Fruit fly (Drosophila melanogaster) whole organism, prepupa: ENCODE data around the gene CG5958.

ENCODE experiments used
- Blimp-1 ChIP-seq: fragments of 200-800 bp; sonication (Bioruptor generic); optimal IDR thresholded peaks from 3 replicates; lab custom pipeline; 2017; ENCODE audit warnings: missing biosample characterization, missing genetic modification characterization, mild to moderate bottlenecking, moderate library complexity, missing genetic modification reagents
- CG11294 ChIP-seq: fragments of 200-800 bp; sonication (Bioruptor generic); IDR thresholded peaks from 2 replicates; pipeline ENCODE4 v1.3.6; 2022; ENCODE audit warnings: missing biosample characterization, missing genetic modification characterization
- CG31627 ChIP-seq: fragments of 200-800 bp; sonication (Bioruptor generic); optimal IDR thresholded peaks from 3 replicates; lab custom pipeline; 2016; ENCODE audit warnings: missing biosample characterization, missing genetic modification characterization
- CG34406 ChIP-seq: fragments of 200-800 bp; sonication (Bioruptor generic); optimal IDR thresholded peaks from 3 replicates; lab custom pipeline; 2016; ENCODE audit warnings: missing biosample characterization, missing genetic modification characterization
- CG6792 ChIP-seq: fragments of 200-800 bp; sonication (Bioruptor generic); optimal IDR thresholded peaks from 3 replicates; lab custom pipeline; 2016; ENCODE audit warnings: missing biosample characterization, missing genetic modification characterization
- CG6808 ChIP-seq: fragments of 200-800 bp; sonication (Bioruptor generic); optimal IDR thresholded peaks from 3 replicates; lab custom pipeline; 2017; ENCODE audit warnings: missing biosample characterization, missing genetic modification characterization, mild to moderate bottlenecking, moderate library complexity, missing genetic modification reagents
- Ets96B ChIP-seq: fragments of 200-800 bp; optimal IDR thresholded peaks from 2 replicates; lab custom pipeline; 2019; ENCODE audit warnings: missing biosample characterization, mild to moderate bottlenecking, missing genetic modification characterization, moderate library complexity
- Gug ChIP-seq: fragments of 200-800 bp; sonication (Bioruptor generic); IDR thresholded peaks from 2 replicates; pipeline ENCODE4 v1.3.6; 2022; ENCODE audit warnings: missing biosample characterization, missing genetic modification characterization
- Met ChIP-seq: fragments of 200-800 bp; sonication (Bioruptor generic); optimal IDR thresholded peaks from 3 replicates; lab custom pipeline; 2016; ENCODE audit warnings: missing biosample characterization, missing genetic modification characterization
- OdsH ChIP-seq: fragments of 200-800 bp; sonication (Bioruptor generic); optimal IDR thresholded peaks from 3 replicates; lab custom pipeline; 2016; ENCODE audit warnings: missing biosample characterization, missing genetic modification characterization
- acj6 ChIP-seq: fragments of 200-800 bp; sonication (Bioruptor generic); optimal IDR thresholded peaks from 3 replicates; lab custom pipeline; 2016; ENCODE audit warnings: missing biosample characterization, missing genetic modification characterization
- esn ChIP-seq: fragments of 200-800 bp; sonication (Bioruptor generic); optimal IDR thresholded peaks from 2 replicates; lab custom pipeline; 2016; ENCODE audit warnings: missing biosample characterization, mild to moderate bottlenecking, missing genetic modification characterization, moderate library complexity
- svp ChIP-seq: fragments of 200-800 bp; sonication (Bioruptor generic); peaks from one replicate; lab custom pipeline; 2016; ENCODE audit warnings: missing biosample characterization, missing genetic modification characterization

dm6 chr2L:7454112-7454511 is 20.8 kb upstream of the CG5958 start, which contains the start of gene Gr28a:
- no peak for TF ChIP-seq esn (GFP tag; lab: Kevin White, UChicago)
- TF ChIP-seq OdsH (GFP tag; lab: Kevin White, UChicago) = no peak
- no peak for TF ChIP-seq CG31627 (GFP tag; lab: Kevin White, UChicago)
- no peak for TF ChIP-seq Ets96B
- TF ChIP-seq CG11294 (GFP tag; lab: Robert Waterston, UW) = no peak
- no peak for TF ChIP-seq Met (GFP tag; lab: Kevin White, UChicago)
- TF ChIP-seq Blimp-1 (GFP tag; lab: Kevin White, UChicago) = no peak
- TF ChIP-seq CG34406 (GFP tag; lab: Kevin White, UChicago) = no peak
- no peak for TF ChIP-seq acj6 (GFP tag; lab: Kevin White, UChicago)
- no peak for TF ChIP-seq CG6808 (GFP tag; lab: Kevin White, UChicago)
- TF ChIP-seq svp (GFP tag; lab: Kevin White, UChicago) = peak; percentile 11
- TF ChIP-seq CG6792 (GFP tag; lab: Kevin White, UChicago) = no peak
- no peak for TF ChIP-seq Gug (GFP tag; lab: Robert Waterston, UW)
